Worm (Caenorhabditis elegans) whole organism, mixed stage, embryonic: ENCODE data around the gene hpo-8.

Experiments used
- lsy-2 ChIP-seq: fragments of 150-350 bp; optimal IDR thresholded peaks from 2 replicates; lab custom pipeline; 2014; ENCODE audit warnings: missing biosample characterization, missing genetic modification characterization
- unc-62 ChIP-seq: fragments of 150-350 bp; optimal IDR thresholded peaks from 2 replicates; lab custom pipeline; 2014; ENCODE audit warnings: missing biosample characterization, missing genetic modification reagents, missing genetic modification characterization

ce11 chrV:6813862-6814261, 25.2 kb upstream of the hpo-8 start:
- no peak for TF ChIP-seq unc-62
- TF ChIP-seq lsy-2 (tag; lab: Kevin White, UChicago): no peak
